Fruit fly (Drosophila melanogaster): Measurements from ENCODE around the gene CG13031.

The CG13031 gene

DNA sequence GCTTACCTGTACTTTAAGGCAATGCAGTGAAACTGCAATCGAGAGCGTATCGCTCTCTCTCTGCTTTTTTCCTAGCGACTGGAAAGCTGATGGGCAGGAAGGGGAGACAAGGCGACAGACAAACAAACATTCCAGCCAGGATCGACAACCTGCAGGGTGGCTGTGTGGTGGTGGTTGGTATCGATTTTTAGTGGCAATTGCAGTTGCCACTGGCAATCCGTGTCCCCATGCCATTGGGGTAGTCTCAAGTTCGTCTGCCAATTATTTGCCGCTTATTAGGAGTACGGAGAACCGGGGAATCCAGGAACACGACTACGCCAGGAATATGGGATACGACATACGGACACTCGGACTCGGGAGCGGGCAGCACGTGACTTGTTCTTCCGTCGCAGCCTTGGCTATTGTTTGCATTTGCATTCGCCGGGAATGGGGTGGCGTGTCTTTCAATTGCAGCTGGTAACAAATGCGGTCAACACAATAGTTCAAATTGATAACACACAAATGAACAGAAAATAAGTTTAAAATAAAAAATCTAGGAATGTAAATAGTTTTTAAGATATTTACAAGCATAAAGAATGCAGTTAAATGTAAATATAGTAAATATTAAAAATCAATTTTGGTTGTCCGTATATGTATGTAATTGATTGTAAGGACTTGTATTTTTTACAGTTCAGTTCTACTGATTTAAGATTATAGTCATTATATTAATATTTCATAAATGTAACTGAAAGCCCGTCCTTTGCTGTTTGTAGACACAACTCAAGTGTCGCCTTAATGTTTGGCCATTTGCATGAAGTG, 22.1 kb downstream of the CG13031 start:
- TF ChIP-seq CG6276 (GFP tag; optimal IDR thresholded peaks at IDR 0.05) = peak; percentile 13
- TF ChIP-seq CG1621 (tag; optimal IDR thresholded peaks at IDR 0.05) = no peak
- no peak for TF ChIP-seq eg (GFP tag; IDR thresholded peaks at IDR 0.05)
- TF ChIP-seq ss (GFP tag; optimal IDR thresholded peaks at IDR 0.05) = peak; percentile 17 to 31
- peak; percentile 2 for TF ChIP-seq CG3032 (tag; optimal IDR thresholded peaks at IDR 0.05)
- TF ChIP-seq CG6808 (GFP tag; optimal IDR thresholded peaks at IDR 0.05) = peak; percentile 41
- peak; percentile 19 for TF ChIP-seq CG32006 (GFP tag; optimal IDR thresholded peaks at IDR 0.05)
- TF ChIP-seq Lpt (GFP tag; optimal IDR thresholded peaks at IDR 0.05) = peak; percentile 16
- no peak for TF ChIP-seq CG9139 (GFP tag; optimal IDR thresholded peaks at IDR 0.05)
- peak; percentile 68 for TF ChIP-seq Eip78C (GFP tag)
- no peak for TF ChIP-seq CG8632 (GFP tag; optimal IDR thresholded peaks at IDR 0.05)
- TF ChIP-seq spab (GFP tag; optimal IDR thresholded peaks at IDR 0.05) = peak; percentile 25
- peak; percentile 37 for TF ChIP-seq svp (GFP tag)

DNA sequence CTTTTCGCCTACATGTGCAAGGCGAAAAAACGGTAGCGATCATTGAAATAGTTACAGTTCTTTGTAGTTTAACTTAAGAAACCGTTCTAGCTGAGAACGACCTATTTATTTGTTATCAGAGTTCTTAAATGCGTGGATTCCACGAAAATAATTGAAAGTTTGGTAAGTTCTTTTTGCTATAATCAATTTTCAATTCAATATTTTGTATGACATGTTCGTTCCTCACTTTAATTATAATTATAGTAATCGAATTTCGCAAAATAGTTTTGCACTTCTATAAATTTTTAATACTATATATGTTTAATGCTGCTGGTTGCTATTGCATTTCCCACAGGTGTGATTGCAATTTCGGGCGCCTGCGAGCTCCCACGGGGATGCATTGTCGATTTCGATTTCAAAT, 23.7 kb downstream of the CG13031 start:
- TF ChIP-seq Smox (GFP tag; optimal IDR thresholded peaks at IDR 0.05) (peak; percentile 51), eg (GFP tag; IDR thresholded peaks at IDR 0.05) (no peak; the same call in 2 of the 3 replicates), CG3919 (GFP tag; optimal IDR thresholded peaks at IDR 0.05) (peak; percentile 53), CG7368 (GFP tag; optimal IDR thresholded peaks at IDR 0.05) (no peak), Eip75B (GFP tag; optimal IDR thresholded peaks at IDR 0.05) (peak; percentile 34), Hr38 (GFP tag; optimal IDR thresholded peaks at IDR 0.05) (no peak), fkh (GFP tag; optimal IDR thresholded peaks at IDR 0.05) (no peak), Hr39 (GFP tag; optimal IDR thresholded peaks at IDR 0.05) (peak; percentile 23), CG15336 (GFP tag; IDR thresholded peaks at IDR 0.05) (peak; percentile 74), CG6792 (GFP tag; optimal IDR thresholded peaks at IDR 0.05) (peak; percentile 38), net (GFP tag; optimal IDR thresholded peaks at IDR 0.05) (peak; percentile 61), CG16779 (tag; optimal IDR thresholded peaks at IDR 0.05) (peak; percentile 36), CG32006 (GFP tag; optimal IDR thresholded peaks at IDR 0.05) (peak; percentile 83), CG6808 (GFP tag; optimal IDR thresholded peaks at IDR 0.05) (peak; percentile 38), topi (GFP tag; optimal IDR thresholded peaks at IDR 0.05) (peak; percentile 45), Lpt (GFP tag; optimal IDR thresholded peaks at IDR 0.05) (peak; percentile 31), fd59A (GFP tag; optimal IDR thresholded peaks at IDR 0.05) (peak; percentile 36), esn (GFP tag; optimal IDR thresholded peaks at IDR 0.05) (peak; percentile 59), salr (GFP tag; optimal IDR thresholded peaks at IDR 0.05) (peak in 1 of 2 experiments; percentile 70), svp (GFP tag) (peak; percentile 79), lz (GFP tag; optimal IDR thresholded peaks at IDR 0.05) (peak; percentile 40), fd85E (GFP tag; optimal IDR thresholded peaks at IDR 0.05) (no peak), dac (GFP tag; optimal IDR thresholded peaks at IDR 0.05) (no peak), spab (GFP tag; optimal IDR thresholded peaks at IDR 0.05) (peak; percentile 38), CG31627 (GFP tag; optimal IDR thresholded peaks at IDR 0.05) (peak; percentile 31), CG6163 (GFP tag; IDR thresholded peaks at IDR 0.05) (0 out of 3 replicates have a peak, but pooled peaks have one; percentile 12), Eip78C (GFP tag) (peak; percentile 81), CG1621 (tag; optimal IDR thresholded peaks at IDR 0.05) (no peak), Ets96B (tag; optimal IDR thresholded peaks at IDR 0.05) (peak; percentile 51), CG10631 (GFP tag; optimal IDR thresholded peaks at IDR 0.05) (peak; percentile 55), CG6276 (GFP tag; optimal IDR thresholded peaks at IDR 0.05) (peak; percentile 69), CG8319 (GFP tag; optimal IDR thresholded peaks at IDR 0.05) (no peak), cyc (GFP tag; optimal IDR thresholded peaks at IDR 0.05) (peak; percentile 28), Sox102F (GFP tag; optimal IDR thresholded peaks at IDR 0.05) (peak; percentile 53), Gug (GFP tag; IDR thresholded peaks at IDR 0.05) (no peak), CG6854 (GFP tag; optimal IDR thresholded peaks at IDR 0.05) (no peak), CG3032 (tag; optimal IDR thresholded peaks at IDR 0.05) (peak; percentile 60), Sox14 (GFP tag; optimal IDR thresholded peaks at IDR 0.05) (peak; percentile 53), CG11902 (GFP tag; optimal IDR thresholded peaks at IDR 0.05) (no peak), Hr4 (GFP tag; optimal IDR thresholded peaks at IDR 0.05) (peak; percentile 72), vri (GFP tag; optimal IDR thresholded peaks at IDR 0.05) (no peak), Sox15 (GFP tag; optimal IDR thresholded peaks at IDR 0.05) (no peak), CG4318 (GFP tag; optimal IDR thresholded peaks at IDR 0.05) (peak; percentile 61), Ets21C (GFP tag; optimal IDR thresholded peaks at IDR 0.05) (no peak)
